Fruit fly (Drosophila melanogaster) whole organism, wandering third instar larva: ENCODE measurements around the gene Pde6.
A peak's percentile ranks its signal among the peaks of the same experiment; 100 is the strongest.

Experiments used
- Abd-B ChIP-seq: fragments of >200 bp; optimal IDR thresholded peaks from 2 replicates; lab custom pipeline; 2017; ENCODE audit warnings: missing biosample characterization, missing genetic modification characterization
- CG32264 ChIP-seq: fragments of 200-800 bp; sonication (Bioruptor generic); optimal IDR thresholded peaks from 2 replicates; lab custom pipeline; 2016; ENCODE audit warnings: missing biosample characterization, missing genetic modification characterization
- CG9705 ChIP-seq: fragments of 200-800 bp; sonication (Bioruptor generic); optimal IDR thresholded peaks from 2 replicates; lab custom pipeline; 2018; ENCODE audit warnings: missing biosample characterization, mild to moderate bottlenecking, missing genetic modification characterization
- CrebA ChIP-seq: fragments of 200-800 bp; sonication (Bioruptor generic); optimal IDR thresholded peaks from 2 replicates; lab custom pipeline; 2016; ENCODE audit warnings: missing biosample characterization, mild to moderate bottlenecking, missing genetic modification characterization, borderline replicate concordance
- Dfd ChIP-seq: fragments of >200 bp; optimal IDR thresholded peaks from 2 replicates; lab custom pipeline; 2017; ENCODE audit warnings: missing biosample characterization, missing genetic modification characterization
- Dif ChIP-seq: fragments of 200-275, 200-300 bp; sonication (Bioruptor generic); optimal IDR thresholded peaks from 2 replicates; lab custom pipeline; 2018; ENCODE audit warnings: missing biosample characterization, missing genetic modification characterization; ENCODE audit not compliant: partially characterized antibody
- HLH106 ChIP-seq: fragments of 200-800 bp; optimal IDR thresholded peaks from 3 replicates; lab custom pipeline; 2019; ENCODE audit warnings: missing biosample characterization, mild to moderate bottlenecking, missing genetic modification characterization, moderate library complexity
- Hr78 ChIP-seq: fragments of >200 bp; optimal IDR thresholded peaks from 2 replicates; lab custom pipeline; 2017; ENCODE audit warnings: missing biosample characterization, missing genetic modification characterization
- Hr83 ChIP-seq: fragments of 200-300 bp; sonication (Bioruptor generic); optimal IDR thresholded peaks from 2 replicates; lab custom pipeline; 2016; ENCODE audit warnings: missing biosample characterization, mild to moderate bottlenecking, missing genetic modification characterization, moderate library complexity; ENCODE audit not compliant: poor library complexity, severe bottlenecking
- Jra ChIP-seq: sonication (Bioruptor generic); optimal IDR thresholded peaks from 2 replicates; lab custom pipeline; 2016; ENCODE audit warnings: missing biosample characterization, missing genetic modification characterization
- Mio ChIP-seq: sonication (Bioruptor generic); optimal IDR thresholded peaks from 2 replicates; lab custom pipeline; 2016; ENCODE audit warnings: missing biosample characterization, missing genetic modification characterization
- Myc ChIP-seq: fragments of >200 bp; optimal IDR thresholded peaks from 2 replicates; lab custom pipeline; 2017
- N ChIP-seq: fragments of >200 bp; optimal IDR thresholded peaks from 2 replicates; lab custom pipeline; 2018; ENCODE audit warnings: missing biosample characterization, missing external identifiers, missing genetic modification characterization
- Rel ChIP-seq, 2 experiments: fragments of 200-800 bp; sonication (Bioruptor generic) in 1 of 2; optimal IDR thresholded peaks; 2 replicates in 1 of 2; 3 replicates in 1 of 2; lab custom pipeline; 2016 to 2019; ENCODE audit warnings: mild to moderate bottlenecking in 2 of 2, missing biosample characterization in 2 of 2, missing genetic modification characterization in 2 of 2, moderate library complexity in 1 of 2
- Vsx2 ChIP-seq: fragments of 200-300, 225-300 bp; sonication (Bioruptor generic); optimal IDR thresholded peaks from 2 replicates; lab custom pipeline; 2018; ENCODE audit warnings: missing biosample characterization, missing genetic modification characterization; ENCODE audit not compliant: partially characterized antibody
- br ChIP-seq: fragments of 200-800 bp; sonication (Bioruptor generic); optimal IDR thresholded peaks from 2 replicates; lab custom pipeline; 2016; ENCODE audit warnings: missing biosample characterization, missing genetic modification characterization
- brk ChIP-seq: fragments of 200-800 bp; sonication (Bioruptor generic); optimal IDR thresholded peaks from 2 replicates; lab custom pipeline; 2016; ENCODE audit warnings: missing biosample characterization, mild to moderate bottlenecking, missing genetic modification characterization
- dl ChIP-seq, 2 experiments: fragments of 175-275, 200-275 bp in 1 of 2; fragments of 200-275 bp in 1 of 2; sonication (Bioruptor generic); optimal IDR thresholded peaks; lab custom pipeline; 2018; ENCODE audit warnings: mild to moderate bottlenecking in 2 of 2, missing biosample characterization in 2 of 2, missing genetic modification characterization in 2 of 2, moderate library complexity in 2 of 2; ENCODE audit not compliant: partially characterized antibody in 2 of 2, insufficient read depth in 1 of 2
- dmrt93B ChIP-seq: fragments of 200-800 bp; sonication (Bioruptor generic); optimal IDR thresholded peaks from 2 replicates; lab custom pipeline; 2018; ENCODE audit warnings: missing biosample characterization, mild to moderate bottlenecking, missing genetic modification characterization
- dsf ChIP-seq: sonication (Bioruptor generic); optimal IDR thresholded peaks from 2 replicates; lab custom pipeline; 2016; ENCODE audit warnings: missing biosample characterization, missing genetic modification characterization, borderline replicate concordance
- ey ChIP-seq: fragments of 200-800 bp; sonication (Bioruptor generic); optimal IDR thresholded peaks from 2 replicates; lab custom pipeline; 2016; ENCODE audit warnings: missing biosample characterization, missing genetic modification characterization
- foxo ChIP-seq, 2 experiments: fragments of 200-800 bp; sonication (Bioruptor generic); optimal IDR thresholded peaks; 2 replicates in 1 of 2; 3 replicates in 1 of 2; lab custom pipeline; 2016 to 2017; ENCODE audit warnings: missing biosample characterization in 2 of 2, missing genetic modification characterization in 2 of 2
- fru ChIP-seq: fragments of 200-800 bp; sonication (Bioruptor generic); optimal IDR thresholded peaks from 3 replicates; lab custom pipeline; 2016; ENCODE audit warnings: missing biosample characterization, mild to moderate bottlenecking, missing genetic modification characterization
- h ChIP-seq: fragments of 200-800 bp; sonication (Bioruptor generic); optimal IDR thresholded peaks from 3 replicates; lab custom pipeline; 2016; ENCODE audit warnings: missing biosample characterization, mild to moderate bottlenecking, missing genetic modification characterization
- jim ChIP-seq: fragments of 175-275, 200-325 bp; sonication (Bioruptor generic); optimal IDR thresholded peaks from 2 replicates; lab custom pipeline; 2016; ENCODE audit warnings: missing biosample characterization, mild to moderate bottlenecking, missing genetic modification characterization
- lola ChIP-seq: fragments of >200 bp; optimal IDR thresholded peaks from 2 replicates; lab custom pipeline; 2017; ENCODE audit warnings: missing biosample characterization, missing genetic modification characterization
- pan ChIP-seq: fragments of >200 bp; optimal IDR thresholded peaks from 2 replicates; lab custom pipeline; 2017
- psq ChIP-seq: fragments of 200-800 bp; sonication (Bioruptor generic); optimal IDR thresholded peaks from 3 replicates; lab custom pipeline; 2017; ENCODE audit warnings: missing biosample characterization, mild to moderate bottlenecking, missing genetic modification characterization, moderate library complexity
- rgr ChIP-seq: fragments of 200-800 bp; sonication (Bioruptor generic); optimal IDR thresholded peaks from 3 replicates; lab custom pipeline; 2016; ENCODE audit warnings: missing biosample characterization, mild to moderate bottlenecking, missing genetic modification characterization
- sage ChIP-seq: fragments of 200-800 bp; sonication (Bioruptor generic); optimal IDR thresholded peaks from 2 replicates; lab custom pipeline; 2016; ENCODE audit warnings: missing biosample characterization, mild to moderate bottlenecking, missing genetic modification characterization
- sv ChIP-seq: fragments of 200-800 bp; sonication (Bioruptor generic); optimal IDR thresholded peaks from 3 replicates; lab custom pipeline; 2016; ENCODE audit warnings: missing biosample characterization, missing genetic modification characterization
- tai ChIP-seq: sonication (Bioruptor generic); optimal IDR thresholded peaks from 2 replicates; lab custom pipeline; 2016; ENCODE audit warnings: missing biosample characterization, missing genetic modification characterization

The Pde6 gene

dm6 chr3R:14567329-14567728 is 9.2 kb upstream of the Pde6 start, which contains the start of gene CG31313:
Gene CG31313 (minus strand): TSS chr3R:14567429.
- TF ChIP-seq HLH106 (tag; lab: Kevin White, UChicago) (no peak), Rel (GFP tag; optimal IDR thresholded peaks at IDR 0.05; lab: Kevin White, UChicago) (no peak), Rel (tag; optimal IDR thresholded peaks at IDR 0.05; lab: Kevin White, UChicago) (no peak), Dif (GFP tag; lab: Kevin White, UChicago) (no peak), Dfd (GFP tag; lab: Kevin White, UChicago) (no peak), CG9705 (GFP tag; lab: Kevin White, UChicago) (no peak), dsf (no peak), Vsx2 (no peak), brk (GFP tag; lab: Kevin White, UChicago) (no peak), Hr78 (GFP tag; lab: Kevin White, UChicago) (no peak), foxo (GFP tag; optimal IDR thresholded peaks at IDR 0.05; lab: Kevin White, UChicago) (no peak)

DNA sequence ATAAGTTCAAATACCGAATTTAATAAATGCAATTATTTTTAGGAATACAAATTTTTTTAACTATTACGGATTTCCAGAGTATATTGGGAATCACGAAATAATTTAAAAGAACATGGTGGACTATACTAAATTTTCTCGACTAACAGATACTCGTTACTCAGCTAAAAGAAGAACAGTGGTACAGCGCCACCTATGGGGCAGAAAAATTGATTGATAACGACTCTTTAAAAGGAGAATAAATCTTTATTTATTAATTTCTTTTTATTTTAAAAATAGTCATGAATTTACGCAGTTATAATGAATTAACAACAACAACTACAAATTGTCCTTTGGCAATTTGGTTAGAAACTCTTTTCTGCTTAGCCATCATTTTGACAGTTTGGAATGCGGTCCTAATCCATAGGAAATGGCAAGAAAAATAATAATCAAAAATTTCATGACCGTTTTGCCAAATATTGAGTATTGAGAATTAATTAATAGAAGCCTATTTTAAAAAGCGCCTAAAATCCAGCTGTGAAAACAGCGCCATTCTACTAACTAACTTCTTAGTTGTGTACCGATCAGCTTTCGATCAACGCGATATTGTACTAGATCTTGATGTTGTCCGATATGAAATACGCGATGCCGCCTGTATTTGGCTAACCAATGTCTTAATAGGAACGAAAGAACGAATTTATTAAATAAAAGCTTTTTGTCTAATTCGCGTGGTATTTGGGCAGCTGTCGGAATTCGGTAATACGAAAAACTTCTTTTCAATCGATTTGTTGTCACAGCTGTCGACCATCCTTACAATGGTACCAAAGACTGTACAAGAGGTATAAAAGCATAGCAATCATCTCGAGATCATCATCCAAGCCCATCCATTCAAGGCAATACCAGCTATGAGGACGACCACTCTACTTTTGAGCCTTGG is 7.2 kb upstream of the Pde6 start, which contains the start of gene CG14852:
TSS of gene CG14852 (plus strand) at position 863 of the 913 bp plus-strand sequence.
- TF ChIP-seq Dif (GFP tag; lab: Kevin White, UChicago) (peak; percentile 63), lola (no peak)
- TF ChIP-seq, all 38 proteins: peak for 1

dm6 chr3R:14564705-14565064 is 6.6 kb upstream of the Pde6 start, which contains the start of gene CG8087:
Gene CG8087 (minus strand): TSS chr3R:14564805.
- TF ChIP-seq h (GFP tag; lab: Kevin White, UChicago), result no peak
- no peak for TF ChIP-seq Vsx2
- no peak for TF ChIP-seq Hr83 (GFP tag; lab: Kevin White, UChicago)
- TF ChIP-seq jim (GFP tag; lab: Kevin White, UChicago), result no peak
- no peak for TF ChIP-seq ey (GFP tag; lab: Kevin White, UChicago)
- TF ChIP-seq lola, result no peak
- TF ChIP-seq rgr (GFP tag; lab: Kevin White, UChicago), result no peak
- TF ChIP-seq foxo (GFP tag; optimal IDR thresholded peaks at IDR 0.05; lab: Kevin White, UChicago), result no peak
- TF ChIP-seq N, result no peak
- no peak for TF ChIP-seq fru (GFP tag; lab: Kevin White, UChicago)
- TF ChIP-seq Myc, result no peak
- no peak for TF ChIP-seq br (GFP tag; lab: Kevin White, UChicago)
- TF ChIP-seq sv (GFP tag; lab: Kevin White, UChicago), result no peak
- no peak for TF ChIP-seq CrebA (GFP tag; lab: Kevin White, UChicago)
- no peak for TF ChIP-seq dmrt93B
- TF ChIP-seq sage (GFP tag; lab: Kevin White, UChicago), result no peak
- TF ChIP-seq tai, result no peak
- TF ChIP-seq CG9705 (GFP tag; lab: Kevin White, UChicago), result no peak
- TF ChIP-seq psq (GFP tag; lab: Kevin White, UChicago), result no peak
- TF ChIP-seq, all 38 proteins: peak for 0

DNA sequence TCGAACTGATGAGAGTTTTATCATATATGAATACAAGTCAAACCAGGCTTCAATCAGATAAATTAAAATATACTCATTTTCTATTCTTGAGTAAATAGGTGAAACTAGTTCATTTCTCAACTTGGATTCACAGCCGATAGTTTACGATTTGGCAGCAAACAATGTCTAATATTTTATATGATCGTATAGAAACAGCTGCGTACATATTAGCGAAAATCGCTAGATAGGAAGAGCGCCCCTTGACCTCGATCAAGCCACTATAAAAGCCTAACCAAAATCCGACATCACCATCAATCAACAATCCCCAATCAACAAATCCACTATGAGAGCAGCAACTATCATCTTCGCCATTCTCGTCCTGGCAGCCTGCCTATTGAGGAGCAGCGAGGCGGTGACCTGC is 3.9 kb upstream of the Pde6 start, which contains the start of gene CG14851:
TSS of gene CG14851 (plus strand) at position 301 of the 400 bp plus-strand sequence.
- no peak for TF ChIP-seq Dfd (GFP tag; lab: Kevin White, UChicago)
- TF ChIP-seq rgr (GFP tag; lab: Kevin White, UChicago), result no peak
- no peak for TF ChIP-seq tai
- TF ChIP-seq dmrt93B, result no peak
- no peak for TF ChIP-seq jim (GFP tag; lab: Kevin White, UChicago)
- TF ChIP-seq pan, result no peak
- TF ChIP-seq Mio (GFP tag; lab: Kevin White, UChicago), result no peak
- no peak for TF ChIP-seq brk (GFP tag; lab: Kevin White, UChicago)
- no peak for TF ChIP-seq Abd-B
- TF ChIP-seq Dif (GFP tag; lab: Kevin White, UChicago), result no peak
- no peak for TF ChIP-seq dsf
- no peak for TF ChIP-seq Jra (GFP tag; lab: Kevin White, UChicago)
- no peak for TF ChIP-seq CG32264 (GFP tag; lab: Kevin White, UChicago)
- no peak for TF ChIP-seq dl (GFP tag; optimal IDR thresholded peaks at IDR 0.05; lab: Kevin White, UChicago; ENCODE audit: insufficient read depth in 1 of 2, partially characterized antibody in 2 of 2)
- TF ChIP-seq h (GFP tag; lab: Kevin White, UChicago), result no peak
- no peak for TF ChIP-seq Hr83 (GFP tag; lab: Kevin White, UChicago)
- TF ChIP-seq CrebA (GFP tag; lab: Kevin White, UChicago), result no peak
